Worm (Caenorhabditis elegans) whole organism, L4 larva: Measurements from ENCODE around the gene nhr-14.

Source experiments
- aha-1 ChIP-seq: fragments of 150-350 bp; peaks from one replicate; lab custom pipeline; 2014; ENCODE audit warnings: missing biosample characterization, missing genetic modification characterization
- ceh-28 ChIP-seq: fragments of 150-350 bp; optimal IDR thresholded peaks from 2 replicates; lab custom pipeline; 2014; ENCODE audit warnings: missing biosample characterization, missing genetic modification reagents, missing genetic modification characterization
- ceh-82 ChIP-seq: sonication (generic microtip); optimal IDR thresholded peaks from 2 replicates; lab custom pipeline; 2017; ENCODE audit warnings: missing biosample characterization, missing genetic modification characterization
- daf-16 ChIP-seq, 3 experiments: sonication (generic microtip); optimal IDR thresholded peaks; 2 replicates each; lab custom pipeline; 2016 to 2017; ENCODE audit warnings: missing genetic modification characterization in 3 of 3, missing genetic modification reagents in 3 of 3, mild to moderate bottlenecking in 2 of 3, missing compliant biosample characterization in 2 of 3, missing biosample characterization in 1 of 3, moderate library complexity in 1 of 3
- dmd-8 ChIP-seq: fragments of 200-800 bp; sonication (Bioruptor generic); IDR thresholded peaks from 2 replicates; pipeline ENCODE4 v1.3.6; 2022; ENCODE audit warnings: missing genetic modification characterization, missing compliant biosample characterization
- madf-9 ChIP-seq: fragments of 200-800 bp; sonication (Bioruptor generic); conservative IDR thresholded peaks from 2 replicates; pipeline ENCODE4 v1.3.6; 2022; ENCODE audit warnings: missing genetic modification reagents, missing genetic modification characterization, missing compliant biosample characterization
- mdl-1 ChIP-seq, 2 experiments: fragments of 150-350 bp in 1 of 2; sonication (generic microtip) in 1 of 2; optimal IDR thresholded peaks; 2 replicates each; lab custom pipeline; 2014 to 2017; ENCODE audit warnings: missing biosample characterization in 2 of 2, missing genetic modification characterization in 2 of 2
- nhr-48 ChIP-seq: sonication (generic microtip); optimal IDR thresholded peaks from 2 replicates; lab custom pipeline; 2016; ENCODE audit warnings: mild to moderate bottlenecking, missing genetic modification characterization, missing compliant biosample characterization
- nhr-76 ChIP-seq: fragments of 150-350 bp; optimal IDR thresholded peaks from 2 replicates; lab custom pipeline; 2014; ENCODE audit warnings: missing biosample characterization, missing genetic modification characterization
- zip-2 ChIP-seq: fragments of 150-350 bp; optimal IDR thresholded peaks from 2 replicates; lab custom pipeline; 2014; ENCODE audit warnings: missing biosample characterization, missing genetic modification characterization

DNA sequence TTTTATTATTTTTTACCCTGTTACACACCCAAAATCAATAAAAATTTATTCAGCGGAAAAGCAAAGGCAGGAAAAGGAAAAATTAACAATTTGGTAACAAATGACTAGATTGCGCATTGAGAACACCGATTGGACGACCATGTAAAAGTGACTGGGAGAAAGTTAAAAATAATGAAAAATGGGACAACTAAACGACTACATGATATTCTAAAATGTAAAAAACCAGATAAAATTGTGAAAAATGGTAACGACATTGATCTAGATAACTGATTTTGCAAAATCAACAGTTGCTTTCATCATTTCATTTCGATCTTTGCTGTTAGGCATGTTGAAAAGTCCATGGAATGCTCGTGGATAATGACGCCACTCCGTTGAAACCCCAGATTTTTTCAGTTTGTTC is 16.2 kb downstream of the nhr-14 start:
- TF ChIP-seq ceh-82 (tag; lab: Kevin White, UChicago) (no peak), nhr-48 (tag; lab: Kevin White, UChicago) (no peak), aha-1 (tag; lab: Kevin White, UChicago) (peak; percentile 90), mdl-1 (tag; optimal IDR thresholded peaks at IDR 0.05; lab: Kevin White, UChicago) (no peak), zip-2 (no peak), dmd-8 (GFP tag; lab: Robert Waterston, UW) (no peak), ceh-28 (tag; lab: Kevin White, UChicago) (no peak), nhr-76 (tag; lab: Kevin White, UChicago) (no peak), daf-16 (GFP tag; optimal IDR thresholded peaks at IDR 0.05; lab: Kevin White, UChicago) (no peak), daf-16 (tag; optimal IDR thresholded peaks at IDR 0.05; lab: Kevin White, UChicago) (no peak), madf-9 (GFP tag; lab: Robert Waterston, UW) (no peak)
